Worm (Caenorhabditis elegans) whole organism, L4 larva: ENCODE data around the gene sec-24.1.

Experiments used
- D1046.2 ChIP-seq: fragments of 200-800 bp; sonication (Bioruptor generic); IDR thresholded peaks from 2 replicates; pipeline ENCODE4 v1.3.6; 2022; ENCODE audit warnings: missing genetic modification characterization, missing compliant biosample characterization
- F37D6.2 ChIP-seq: sonication (generic microtip); optimal IDR thresholded peaks from 2 replicates; lab custom pipeline; 2016; ENCODE audit warnings: mild to moderate bottlenecking, missing genetic modification characterization, missing compliant biosample characterization
- ceh-20 ChIP-seq: fragments of 200-800 bp; sonication (Bioruptor generic); IDR thresholded peaks from 2 replicates; pipeline ENCODE4 v1.3.6; 2022; ENCODE audit warnings: missing genetic modification reagents, missing genetic modification characterization, missing compliant biosample characterization
- ceh-44 ChIP-seq: fragments of 200-800 bp; sonication (Bioruptor generic); IDR thresholded peaks from 2 replicates; pipeline ENCODE4 v1.3.6; 2022; ENCODE audit warnings: missing genetic modification reagents, missing genetic modification characterization, missing compliant biosample characterization
- ceh-62 ChIP-seq: sonication (generic microtip); optimal IDR thresholded peaks from 2 replicates; lab custom pipeline; 2017; ENCODE audit warnings: missing biosample characterization, missing genetic modification characterization
- ces-1 ChIP-seq: fragments of 150-350 bp; sonication (generic microtip); optimal IDR thresholded peaks from 4 replicates; lab custom pipeline; 2014; ENCODE audit warnings: missing biosample characterization, missing genetic modification reagents, missing genetic modification characterization
- daf-16 ChIP-seq, 3 experiments: sonication (generic microtip); optimal IDR thresholded peaks; 2 replicates each; lab custom pipeline; 2016 to 2017; ENCODE audit warnings: missing genetic modification characterization in 3 of 3, missing genetic modification reagents in 3 of 3, mild to moderate bottlenecking in 2 of 3, missing compliant biosample characterization in 2 of 3, missing biosample characterization in 1 of 3, moderate library complexity in 1 of 3
- daf-19 ChIP-seq: fragments of 200-800 bp; sonication (Bioruptor generic); conservative IDR thresholded peaks from 2 replicates; pipeline ENCODE4 v1.3.6; 2022; ENCODE audit warnings: missing genetic modification characterization, missing compliant biosample characterization
- dpl-1 ChIP-seq: fragments of 150-350 bp; optimal IDR thresholded peaks from 2 replicates; lab custom pipeline; 2014; ENCODE audit warnings: missing biosample characterization, missing genetic modification reagents, missing genetic modification characterization
- duxl-1 ChIP-seq: sonication (generic microtip); optimal IDR thresholded peaks from 2 replicates; lab custom pipeline; 2016; ENCODE audit warnings: mild to moderate bottlenecking, missing genetic modification characterization, moderate library complexity, missing compliant biosample characterization; ENCODE audit not compliant: poor library complexity
- dve-1 ChIP-seq: sonication (generic microtip); optimal IDR thresholded peaks from 2 replicates; lab custom pipeline; 2017; ENCODE audit warnings: antibody characterized with exemption, mild to moderate bottlenecking, missing genetic modification characterization, missing compliant biosample characterization; ENCODE audit not compliant: insufficient read depth
- egl-43 ChIP-seq: fragments of 200-800 bp; sonication (Bioruptor generic); IDR thresholded peaks from 2 replicates; pipeline ENCODE4 v1.3.6; 2022; ENCODE audit warnings: missing genetic modification reagents, missing genetic modification characterization, missing compliant biosample characterization
- fkh-10 ChIP-seq: fragments of 150-350 bp; optimal IDR thresholded peaks from 2 replicates; lab custom pipeline; 2014; ENCODE audit warnings: missing biosample characterization, missing genetic modification reagents, missing genetic modification characterization
- fos-1 ChIP-seq: fragments of 150-350 bp; optimal IDR thresholded peaks from 2 replicates; lab custom pipeline; 2014; ENCODE audit warnings: missing biosample characterization, missing genetic modification characterization
- hif-1 ChIP-seq, 2 experiments: sonication (generic microtip); optimal IDR thresholded peaks; 2 replicates each; lab custom pipeline; 2016 to 2017; ENCODE audit warnings: missing compliant biosample characterization in 2 of 2, missing genetic modification characterization in 2 of 2, missing genetic modification reagents in 2 of 2, missing genotype in 2 of 2, mild to moderate bottlenecking in 1 of 2
- hlh-30 ChIP-seq: sonication (generic microtip); optimal IDR thresholded peaks from 2 replicates; lab custom pipeline; 2017; ENCODE audit warnings: antibody characterized with exemption, mild to moderate bottlenecking, missing genetic modification characterization, missing compliant biosample characterization; ENCODE audit not compliant: insufficient read depth
- lim-7 ChIP-seq: fragments of 200-800 bp; sonication (Bioruptor generic); IDR thresholded peaks from 2 replicates; pipeline ENCODE4 v1.3.6; 2022; ENCODE audit warnings: missing genetic modification characterization, missing compliant biosample characterization
- lin-1 ChIP-seq: fragments of 200-800 bp; sonication (Bioruptor generic); IDR thresholded peaks from 2 replicates; pipeline ENCODE4 v1.3.6; 2022; ENCODE audit warnings: missing genetic modification reagents, missing genetic modification characterization, missing compliant biosample characterization
- lin-38 ChIP-seq: fragments of 200-800 bp; sonication (Bioruptor generic); IDR thresholded peaks from 2 replicates; pipeline ENCODE4 v1.3.6; 2022; ENCODE audit warnings: missing genetic modification reagents, missing genetic modification characterization, missing compliant biosample characterization
- lin-39 ChIP-seq: fragments of 150-350 bp; optimal IDR thresholded peaks from 2 replicates; lab custom pipeline; 2014; ENCODE audit warnings: missing biosample characterization, missing genetic modification reagents, missing genetic modification characterization
- lsy-2 ChIP-seq, 2 experiments: fragments of 150-350 bp in 1 of 2; sonication (generic microtip) in 1 of 2; optimal IDR thresholded peaks; 2 replicates each; lab custom pipeline; 2014 to 2017; ENCODE audit warnings: missing biosample characterization in 2 of 2, missing genetic modification characterization in 2 of 2
- madf-5 ChIP-seq, 2 experiments: fragments of 200-800 bp; sonication (Bioruptor generic); IDR thresholded peaks; 2 replicates each; pipeline ENCODE4 v1.3.6; 2022; ENCODE audit warnings: missing compliant biosample characterization in 2 of 2, missing genetic modification characterization in 2 of 2
- madf-9 ChIP-seq: fragments of 200-800 bp; sonication (Bioruptor generic); conservative IDR thresholded peaks from 2 replicates; pipeline ENCODE4 v1.3.6; 2022; ENCODE audit warnings: missing genetic modification reagents, missing genetic modification characterization, missing compliant biosample characterization
- mes-2 ChIP-seq: sonication (generic microtip); optimal IDR thresholded peaks from 2 replicates; lab custom pipeline; 2016; ENCODE audit warnings: missing genotype, mild to moderate bottlenecking, missing genetic modification characterization, missing compliant biosample characterization; ENCODE audit not compliant: poor library complexity, severe bottlenecking
- mxl-3 ChIP-seq: fragments of 200-800 bp; sonication (Bioruptor generic); optimal IDR thresholded peaks from 2 replicates; lab custom pipeline; 2018; ENCODE audit warnings: mild to moderate bottlenecking, missing genetic modification characterization, missing compliant biosample characterization
- nhr-111 ChIP-seq: fragments of 200-800 bp; sonication (Bioruptor generic); optimal IDR thresholded peaks from 2 replicates; lab custom pipeline; 2018; ENCODE audit warnings: mild to moderate bottlenecking, missing genetic modification characterization, missing compliant biosample characterization
- nhr-237 ChIP-seq: sonication (generic microtip); optimal IDR thresholded peaks from 2 replicates; lab custom pipeline; 2017; ENCODE audit warnings: missing biosample characterization, missing genetic modification characterization
- nhr-41 ChIP-seq: fragments of 200-800 bp; sonication (Bioruptor generic); IDR thresholded peaks from 2 replicates; pipeline ENCODE4 v1.3.6; 2022; ENCODE audit warnings: missing genetic modification reagents, missing genetic modification characterization, missing compliant biosample characterization
- nhr-6 ChIP-seq: fragments of 150-350 bp; optimal IDR thresholded peaks from 2 replicates; lab custom pipeline; 2014; ENCODE audit warnings: missing biosample characterization, missing genetic modification characterization
- set-16 ChIP-seq: fragments of 200-800 bp; sonication (Bioruptor generic); IDR thresholded peaks from 2 replicates; pipeline ENCODE4 v1.3.6; 2022; ENCODE audit warnings: missing genetic modification reagents, missing genetic modification characterization, missing compliant biosample characterization
- snpc-1.2 ChIP-seq: fragments of 200-800 bp; sonication (Bioruptor generic); IDR thresholded peaks from 2 replicates; pipeline ENCODE4 v1.3.6; 2022; ENCODE audit warnings: missing genetic modification reagents, missing genetic modification characterization, missing compliant biosample characterization
- unc-130 ChIP-seq: sonication (generic microtip); optimal IDR thresholded peaks from 2 replicates; lab custom pipeline; 2016; ENCODE audit warnings: missing genetic modification reagents, missing genetic modification characterization, missing compliant biosample characterization
- unc-62 ChIP-seq, 3 experiments: fragments of 150-350 bp in 1 of 3; sonication (generic microtip); optimal IDR thresholded peaks in 2 of 3; peaks in 1 of 3; 1 replicate in 1 of 3; 2 replicates in 2 of 3; lab custom pipeline; 2014 to 2017; ENCODE audit warnings: missing biosample characterization in 3 of 3, missing genetic modification characterization in 3 of 3, missing genetic modification reagents in 3 of 3, missing genotype in 1 of 3
- zip-11 ChIP-seq: fragments of 200-800 bp; sonication (Bioruptor generic); IDR thresholded peaks from 2 replicates; pipeline ENCODE4 v1.3.6; 2022; ENCODE audit warnings: missing genetic modification characterization, missing compliant biosample characterization
- zip-2 ChIP-seq: fragments of 150-350 bp; optimal IDR thresholded peaks from 2 replicates; lab custom pipeline; 2014; ENCODE audit warnings: missing biosample characterization, missing genetic modification characterization
- ztf-11 ChIP-seq: fragments of 150-350 bp; optimal IDR thresholded peaks from 2 replicates; lab custom pipeline; 2014; ENCODE audit warnings: missing biosample characterization, missing genetic modification characterization

Gene sec-24.1

DNA sequence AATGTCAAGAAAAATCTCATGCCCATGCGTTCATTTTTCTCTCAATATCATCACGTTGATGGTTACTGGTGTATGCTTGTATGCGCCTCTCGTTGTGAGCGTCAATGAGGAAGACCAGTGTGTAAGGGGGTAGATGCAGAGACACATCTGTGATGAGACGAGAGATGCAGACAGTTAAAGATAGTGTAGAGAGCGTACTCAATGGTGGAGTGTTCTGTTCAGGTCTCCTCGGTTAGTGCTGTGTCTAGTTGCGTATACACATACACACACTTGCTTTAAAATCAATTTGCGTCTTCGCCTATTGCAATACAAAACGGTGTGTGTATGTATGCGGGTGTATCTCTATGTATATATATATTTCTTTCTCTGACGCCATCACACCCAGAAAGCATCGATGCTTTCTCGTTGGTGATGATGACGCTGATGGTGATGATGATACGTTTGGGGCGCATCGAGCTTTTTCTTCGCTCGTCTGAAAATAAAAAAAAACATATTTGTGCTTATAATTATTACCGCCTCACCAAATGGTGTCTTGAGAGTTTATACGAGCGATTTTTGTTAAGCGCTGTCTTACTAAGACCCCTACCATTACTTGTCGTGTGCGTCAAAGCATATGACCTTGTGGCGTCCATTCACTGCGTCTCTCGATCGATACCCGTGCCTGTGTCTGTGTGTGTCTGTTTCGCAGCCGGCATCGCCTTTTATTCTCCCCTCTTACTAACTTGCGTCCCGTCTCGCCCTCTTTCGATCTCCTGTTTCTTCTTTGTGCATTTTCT, 27.6 kb upstream of the sec-24.1 start, which contains the start of gene F40F11.3 (continued):
- TF ChIP-seq mxl-3 (peak; percentile 87), nhr-41 (GFP tag; lab: Robert Waterston, UW) (peak; percentile 63; the same call in 1 of the 2 replicates), lim-7 (GFP tag; lab: Robert Waterston, UW) (peak; percentile 71; the same call in 1 of the 2 replicates), unc-130 (GFP tag; lab: Kevin White, UChicago) (no peak), dve-1 (tag; lab: Kevin White, UChicago) (peak; percentile 85), D1046.2 (no peak; the same call in 1 of the 2 replicates), zip-11 (GFP tag; lab: Robert Waterston, UW) (no peak), zip-2 (tag; lab: Kevin White, UChicago) (no peak), fos-1 (tag; lab: Kevin White, UChicago) (no peak), ceh-44 (GFP tag; lab: Robert Waterston, UW) (0 out of 2 replicates have a peak, but pooled peaks have one; percentile 8), lin-39 (no peak), fkh-10 (GFP tag; lab: Kevin White, UChicago) (peak; percentile 81), nhr-111 (GFP tag; lab: Kevin White, UChicago) (no peak)
- TF ChIP-seq, all 104 proteins: peak for 57

DNA sequence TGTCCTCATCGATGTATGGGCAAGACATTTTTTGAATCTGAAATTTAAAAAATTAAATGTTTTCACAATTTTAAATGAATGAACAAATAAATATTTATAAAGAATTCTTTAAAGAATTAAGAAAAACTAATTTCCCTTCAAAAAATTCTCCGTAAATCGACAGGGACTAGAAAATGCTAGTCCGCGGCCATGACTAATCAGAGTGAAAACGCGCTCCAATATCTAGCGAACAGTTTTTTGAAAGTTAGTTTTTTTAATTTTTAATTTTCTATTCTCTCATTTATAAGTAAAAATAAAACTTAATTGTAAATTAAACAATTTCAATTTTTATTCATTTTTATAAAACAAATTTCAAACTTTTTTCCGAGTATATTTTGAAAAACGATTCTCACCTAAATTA, 26.8 kb upstream of the sec-24.1 start:
- TF ChIP-seq hlh-30 (tag; lab: Kevin White, UChicago) (no peak), unc-130 (GFP tag; lab: Kevin White, UChicago) (peak; percentile 52), dpl-1 (GFP tag; lab: Kevin White, UChicago) (peak; percentile 29), lsy-2 (tag; optimal IDR thresholded peaks at IDR 0.05; lab: Kevin White, UChicago) (peak in 1 of 2 experiments; percentile 69), daf-19 (GFP tag; lab: Robert Waterston, UW) (no peak), unc-62 (GFP tag; optimal IDR thresholded peaks at IDR 0.05 in 1 of 2; lab: Kevin White, UChicago) (no peak), unc-62 (tag; optimal IDR thresholded peaks at IDR 0.05; lab: Kevin White, UChicago) (no peak), nhr-237 (no peak), hif-1 (tag; optimal IDR thresholded peaks at IDR 0.05; lab: Kevin White, UChicago) (peak in 1 of 2 experiments; percentile 64), lin-38 (GFP tag; lab: Robert Waterston, UW) (peak; percentile 49), ces-1 (no peak), duxl-1 (tag; lab: Kevin White, UChicago) (peak; percentile 31), egl-43 (GFP tag; lab: Robert Waterston, UW) (no peak), dve-1 (tag; lab: Kevin White, UChicago) (peak; percentile 38), ceh-20 (0 out of 2 replicates have a peak, but pooled peaks have one; percentile 14), F37D6.2 (tag; lab: Kevin White, UChicago) (no peak), ztf-11 (tag; lab: Kevin White, UChicago) (no peak), mes-2 (tag; lab: Kevin White, UChicago) (peak; percentile 95), nhr-6 (tag; lab: Kevin White, UChicago) (peak; percentile 44), snpc-1.2 (GFP tag; lab: Robert Waterston, UW) (0 out of 2 replicates have a peak, but pooled peaks have one; percentile 41), set-16 (GFP tag; lab: Robert Waterston, UW) (no peak), daf-16 (GFP tag; optimal IDR thresholded peaks at IDR 0.05; lab: Kevin White, UChicago) (no peak), daf-16 (tag; optimal IDR thresholded peaks at IDR 0.05; lab: Kevin White, UChicago) (peak; percentile 19), lin-1 (GFP tag; lab: Robert Waterston, UW) (0 out of 2 replicates have a peak, but pooled peaks have one; percentile 25), madf-5 (GFP tag; IDR thresholded peaks at IDR 0.05; lab: Robert Waterston, UW) (no peak), madf-9 (GFP tag; lab: Robert Waterston, UW) (0 out of 2 replicates have a peak, but pooled peaks have one; percentile 18), D1046.2 (no peak), ceh-62 (tag; lab: Kevin White, UChicago) (no peak), mxl-3 (no peak)
